Fruit fly (Drosophila melanogaster): Measurements from ENCODE around the gene pon.
A peak's percentile ranks its signal among the peaks of the same experiment; 100 is the strongest.

Gene pon

dm6 chrX:4666650-4667360 is 30.7 kb downstream of the pon start, which contains the start of gene CG3009 (continued):
- peak; percentile 88 for TF ChIP-seq Neu2 (GFP tag; optimal IDR thresholded peaks at IDR 0.05; ENCODE audit: borderline replicate concordance)
- peak; percentile 93 for TF ChIP-seq cato (GFP tag; optimal IDR thresholded peaks at IDR 0.05; ENCODE audit: borderline replicate concordance)
- TF ChIP-seq CG3065 (GFP tag; optimal IDR thresholded peaks at IDR 0.05): peak; percentile 98
- TF ChIP-seq CG18476 (GFP tag; optimal IDR thresholded peaks at IDR 0.05): peak; percentile 93
- peak; percentile 98 for TF ChIP-seq Mad (GFP tag; optimal IDR thresholded peaks at IDR 0.05)
- TF ChIP-seq org-1 (GFP tag; optimal IDR thresholded peaks at IDR 0.05): peak; percentile 98
- TF ChIP-seq bsh (GFP tag; optimal IDR thresholded peaks at IDR 0.05): peak; percentile 94 to 95
- TF ChIP-seq Meics (GFP tag; optimal IDR thresholded peaks at IDR 0.05): peak; percentile 98
- peak; percentile 95 for TF ChIP-seq CG17568 (GFP tag; optimal IDR thresholded peaks at IDR 0.05)
- peak; percentile 88 for TF ChIP-seq twi (tag; optimal IDR thresholded peaks at IDR 0.05)
- peak; percentile 95 for TF ChIP-seq ttk (GFP tag; IDR thresholded peaks at IDR 0.05)
- TF ChIP-seq CG31365 (tag; optimal IDR thresholded peaks at IDR 0.05): peak; percentile 92
- peak; percentile 97 for TF ChIP-seq stc (GFP tag; IDR thresholded peaks at IDR 0.05)
- peak; percentile 98 for TF ChIP-seq CG12769 (tag; optimal IDR thresholded peaks at IDR 0.05)
- peak; percentile 98 for TF ChIP-seq peb (GFP tag; IDR thresholded peaks at IDR 0.05)
- TF ChIP-seq dimm (GFP tag; IDR thresholded peaks at IDR 0.05): peak; percentile 89
- peak; percentile 97 for TF ChIP-seq CG9817 (tag; optimal IDR thresholded peaks at IDR 0.05)
- peak; percentile 92 for TF ChIP-seq sens-2 (GFP tag; IDR thresholded peaks at IDR 0.05)
- TF ChIP-seq Hr3 (GFP tag; optimal IDR thresholded peaks at IDR 0.05): peak; percentile 96
- TF ChIP-seq Bdp1 (GFP tag; optimal IDR thresholded peaks at IDR 0.05): peak; percentile 92
- peak; percentile 95 for TF ChIP-seq YL-1 (GFP tag; optimal IDR thresholded peaks at IDR 0.05)
- TF ChIP-seq CG2202 (tag; optimal IDR thresholded peaks at IDR 0.05): peak; percentile 82
- peak; percentile 95 for TF ChIP-seq CG17612 (GFP tag; IDR thresholded peaks at IDR 0.05)
- TF ChIP-seq Opbp (GFP tag; IDR thresholded peaks at IDR 0.05; ENCODE audit: partially characterized antibody): 0 out of 3 replicates have a peak, but pooled peaks have one; percentile 12
- TF ChIP-seq Xrp1 (GFP tag; IDR thresholded peaks at IDR 0.05): peak; percentile 98
- peak; percentile 99 for TF ChIP-seq CG32532 (GFP tag; IDR thresholded peaks at IDR 0.05)
- TF ChIP-seq CG7357 (GFP tag; IDR thresholded peaks at IDR 0.05): peak; percentile 94
- peak; percentile 98 for TF ChIP-seq Dad (GFP tag; optimal IDR thresholded peaks at IDR 0.05)
- peak; percentile 100 for TF ChIP-seq Med (GFP tag)
- peak; percentile 45 for TF ChIP-seq pzg (GFP tag; optimal IDR thresholded peaks at IDR 0.05)
- peak; percentile 97 for TF ChIP-seq CG7372 (GFP tag; IDR thresholded peaks at IDR 0.05)
- peak; percentile 98 for TF ChIP-seq CG30403 (GFP tag; optimal IDR thresholded peaks at IDR 0.05)
- peak; percentile 93 for TF ChIP-seq Ravus (GFP tag; IDR thresholded peaks at IDR 0.05)
- no peak for TF ChIP-seq ato (GFP tag; IDR thresholded peaks at IDR 0.05; ENCODE audit: partially characterized antibody)
- TF ChIP-seq pnt (GFP tag; optimal IDR thresholded peaks at IDR 0.05): peak; percentile 97
- TF ChIP-seq wdn (GFP tag; IDR thresholded peaks at IDR 0.05): peak; percentile 98
- TF ChIP-seq CG33213 (GFP tag; optimal IDR thresholded peaks at IDR 0.05): peak; percentile 96
- TF ChIP-seq CG30020 (tag; optimal IDR thresholded peaks at IDR 0.05): peak; percentile 72
- peak; percentile 98 for TF ChIP-seq ems (GFP tag; optimal IDR thresholded peaks at IDR 0.05)
- peak in 1 of 2 experiments; percentile 79 for TF ChIP-seq insv (GFP tag; optimal IDR thresholded peaks at IDR 0.05)
- TF ChIP-seq cad (GFP tag; optimal IDR thresholded peaks at IDR 0.05): no peak
- TF ChIP-seq Lhr (GFP tag; optimal IDR thresholded peaks at IDR 0.05): peak; percentile 88
- peak; percentile 90 for TF ChIP-seq sd (tag; optimal IDR thresholded peaks at IDR 0.05)
- peak; percentile 85 for TF ChIP-seq abd-A (tag; optimal IDR thresholded peaks at IDR 0.05)
- TF ChIP-seq toy (GFP tag; IDR thresholded peaks at IDR 0.05): peak; percentile 93
- TF ChIP-seq Poxn (GFP tag; IDR thresholded peaks at IDR 0.05): peak; percentile 95
- peak; percentile 96 for TF ChIP-seq chm (GFP tag; IDR thresholded peaks at IDR 0.05)
- TF ChIP-seq CG12071 (GFP tag; optimal IDR thresholded peaks at IDR 0.05): peak; percentile 98

All from whole organism, embryonic.